Worm (Caenorhabditis elegans) whole organism, L4/young adult: ENCODE results near the gene ceh-51.

ENCODE experiments used
- W03F9.2 ChIP-seq: fragments of 150-350 bp; optimal IDR thresholded peaks from 2 replicates; lab custom pipeline; 2014; ENCODE audit warnings: missing biosample characterization, missing genetic modification characterization
- dao-5 ChIP-seq: sonication (generic microtip); optimal IDR thresholded peaks from 2 replicates; lab custom pipeline; 2016; ENCODE audit warnings: missing genotype, missing genetic modification characterization, moderate library complexity, missing compliant biosample characterization
- him-1 ChIP-seq: sonication (generic microtip); optimal IDR thresholded peaks from 2 replicates; lab custom pipeline; 2016; ENCODE audit warnings: missing genotype, missing genetic modification reagents, missing genetic modification characterization, missing compliant biosample characterization

ceh-51 gene

DNA sequence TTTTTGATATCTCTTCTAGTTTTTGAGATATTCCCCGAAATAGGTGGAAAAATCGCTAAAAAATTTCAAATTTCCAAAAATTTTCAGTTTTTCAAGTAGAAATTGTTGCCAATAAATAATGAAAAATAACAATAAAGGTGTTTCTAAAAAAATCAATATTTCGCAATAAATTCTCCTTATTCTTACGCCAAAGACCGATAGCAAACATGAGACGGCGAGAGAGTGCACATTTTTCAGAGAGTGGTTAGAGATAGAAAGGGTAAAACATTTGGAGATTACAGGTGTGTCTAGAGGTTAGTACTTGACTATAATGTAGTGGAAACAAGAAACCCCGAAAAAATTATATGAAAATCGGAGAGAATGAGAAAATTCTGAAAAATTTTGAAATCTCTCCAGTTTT is 27.6 kb downstream of the ceh-51 start:
- TF ChIP-seq dao-5 (tag; lab: Kevin White, UChicago), result no peak
- no peak for TF ChIP-seq W03F9.2 (tag; lab: Kevin White, UChicago)
- TF ChIP-seq him-1 (tag; lab: Kevin White, UChicago), result no peak

DNA sequence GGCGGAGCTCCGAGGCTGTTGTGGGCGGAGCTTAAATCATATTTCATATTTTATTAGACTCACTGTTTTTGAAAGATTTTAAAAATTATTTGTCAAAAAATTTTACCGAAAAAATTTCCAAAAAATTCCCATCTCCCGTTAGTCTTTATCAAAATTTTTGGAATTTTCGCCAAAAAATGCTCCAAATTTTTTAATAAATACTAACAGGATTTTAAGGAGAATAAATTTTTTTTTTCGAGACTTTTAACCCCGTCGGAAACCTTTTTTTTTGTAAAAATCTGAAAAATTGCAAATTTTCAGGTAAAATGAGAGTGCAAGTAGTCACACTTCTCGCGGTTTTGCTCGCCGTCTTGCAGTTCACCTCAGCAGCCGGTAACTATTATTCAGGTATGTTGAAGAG is 29.5 kb downstream of the ceh-51 start, which contains the start of gene mihp-2:
Gene mihp-2, plus strand, starts transcription at position 301 of the 400 bp plus-strand sequence.
- TF ChIP-seq him-1 (tag; lab: Kevin White, UChicago), result no peak
- no peak for TF ChIP-seq W03F9.2 (tag; lab: Kevin White, UChicago)
- no peak for TF ChIP-seq dao-5 (tag; lab: Kevin White, UChicago)

DNA sequence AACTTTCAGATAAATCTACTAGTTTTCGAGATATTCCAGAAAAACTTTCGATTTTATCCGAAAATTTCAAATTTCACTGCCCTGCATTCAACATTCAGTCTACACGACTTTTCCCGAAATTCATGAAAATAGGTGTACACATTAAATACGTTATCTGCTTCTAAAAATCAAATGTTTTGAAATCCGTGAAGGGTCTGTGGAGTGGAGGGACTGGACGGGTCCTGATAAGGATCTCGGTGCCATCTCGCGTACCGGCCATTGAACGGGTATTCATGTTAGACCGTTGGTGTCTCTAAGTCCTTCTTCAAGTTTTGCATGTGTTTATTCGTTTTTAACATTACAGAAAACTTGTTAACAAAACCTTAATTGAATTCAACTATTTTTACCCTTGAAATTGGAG is 33.6 kb downstream of the ceh-51 start:
- TF ChIP-seq W03F9.2 (tag; lab: Kevin White, UChicago) (no peak), him-1 (tag; lab: Kevin White, UChicago) (no peak), dao-5 (tag; lab: Kevin White, UChicago) (no peak)

DNA sequence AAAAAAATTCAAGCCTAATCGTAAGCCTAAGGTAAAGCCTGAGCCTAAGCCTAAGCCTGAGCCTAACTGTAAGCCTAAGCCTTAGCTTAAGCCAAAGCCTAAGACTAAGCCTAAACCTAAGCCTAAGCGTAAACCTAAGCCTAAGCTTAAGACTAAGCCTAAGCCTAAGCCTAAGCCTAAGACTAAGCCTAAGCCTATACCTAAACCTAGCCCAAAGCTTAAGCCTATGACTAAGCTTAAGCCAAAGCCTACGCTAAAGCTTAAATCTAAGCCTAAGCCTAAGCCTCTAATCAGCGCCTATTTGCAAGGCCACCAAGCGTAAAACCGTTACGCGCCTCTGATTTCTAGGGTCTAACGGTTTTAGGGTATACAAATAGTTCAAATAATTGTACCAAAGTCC is 35.7 kb downstream of the ceh-51 start:
- TF ChIP-seq dao-5 (tag; lab: Kevin White, UChicago), result no peak
- TF ChIP-seq him-1 (tag; lab: Kevin White, UChicago), result no peak
- no peak for TF ChIP-seq W03F9.2 (tag; lab: Kevin White, UChicago)

DNA sequence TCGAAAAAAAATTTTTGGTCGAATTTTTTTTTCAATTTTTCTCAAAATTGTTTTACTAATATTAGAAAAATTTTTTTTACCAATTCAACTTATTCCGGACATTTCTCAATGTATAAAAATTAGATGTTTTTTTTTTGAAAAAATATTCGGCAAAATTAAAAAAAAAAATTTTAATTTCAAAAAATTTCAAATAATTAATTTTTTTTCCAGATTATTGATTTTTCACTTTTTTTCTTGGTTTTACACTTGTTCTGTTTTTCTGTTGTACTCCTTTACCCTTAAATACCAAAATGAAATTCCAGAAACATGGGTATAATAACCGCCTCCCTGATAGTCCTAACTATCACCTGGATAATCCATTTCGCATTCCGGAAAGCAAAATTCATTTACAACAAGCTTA is 37.8 kb downstream of the ceh-51 start, which contains the start of gene cyp-42A1:
Gene cyp-42A1, plus strand, starts transcription at position 301 of the 400 bp plus-strand sequence.
- TF ChIP-seq dao-5 (tag; lab: Kevin White, UChicago), result no peak
- TF ChIP-seq him-1 (tag; lab: Kevin White, UChicago), result no peak
- TF ChIP-seq W03F9.2 (tag; lab: Kevin White, UChicago), result no peak

DNA sequence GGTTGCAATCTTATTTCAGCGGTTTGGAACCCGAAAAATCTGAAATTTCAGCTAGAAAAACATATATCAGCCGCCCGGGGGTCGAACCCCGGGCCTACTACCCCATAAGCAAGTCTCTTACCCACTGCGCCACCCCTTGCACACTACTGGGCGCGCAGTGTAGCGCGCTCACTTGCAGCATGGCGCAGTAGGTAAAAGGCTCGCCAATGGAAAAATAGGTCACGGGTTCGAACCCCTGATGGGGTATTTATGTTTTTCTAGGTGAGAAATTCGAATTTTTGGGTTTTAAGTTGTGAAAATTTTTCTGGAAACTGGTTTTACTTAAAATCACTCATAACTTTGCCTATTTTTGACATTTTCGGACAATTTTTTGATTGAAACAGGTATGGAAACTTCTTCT is 38.6 kb downstream of the ceh-51 start:
- TF ChIP-seq him-1 (tag; lab: Kevin White, UChicago) (no peak), dao-5 (tag; lab: Kevin White, UChicago) (no peak), W03F9.2 (tag; lab: Kevin White, UChicago) (no peak)

DNA sequence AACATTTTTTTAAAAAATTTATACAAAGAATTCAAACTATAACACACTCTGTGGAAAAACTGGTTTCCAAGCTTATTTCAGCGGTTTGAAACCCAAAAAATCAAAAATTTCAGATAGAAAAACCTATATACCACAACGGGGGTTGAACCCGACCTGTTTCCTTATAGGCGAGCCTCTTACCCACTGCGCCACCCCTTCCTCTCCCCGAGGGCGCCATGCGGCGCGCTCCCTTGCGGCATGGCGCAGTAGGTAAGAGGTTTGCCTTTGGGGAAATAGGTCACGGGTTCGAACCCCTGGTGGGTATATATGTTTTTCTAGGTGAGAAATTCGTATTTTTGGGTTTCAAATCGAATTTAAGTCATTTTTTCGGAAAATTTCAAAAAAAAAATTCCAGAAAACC is 39.2 kb downstream of the ceh-51 start:
- TF ChIP-seq W03F9.2 (tag; lab: Kevin White, UChicago) (no peak), him-1 (tag; lab: Kevin White, UChicago) (no peak), dao-5 (tag; lab: Kevin White, UChicago) (no peak)

DNA sequence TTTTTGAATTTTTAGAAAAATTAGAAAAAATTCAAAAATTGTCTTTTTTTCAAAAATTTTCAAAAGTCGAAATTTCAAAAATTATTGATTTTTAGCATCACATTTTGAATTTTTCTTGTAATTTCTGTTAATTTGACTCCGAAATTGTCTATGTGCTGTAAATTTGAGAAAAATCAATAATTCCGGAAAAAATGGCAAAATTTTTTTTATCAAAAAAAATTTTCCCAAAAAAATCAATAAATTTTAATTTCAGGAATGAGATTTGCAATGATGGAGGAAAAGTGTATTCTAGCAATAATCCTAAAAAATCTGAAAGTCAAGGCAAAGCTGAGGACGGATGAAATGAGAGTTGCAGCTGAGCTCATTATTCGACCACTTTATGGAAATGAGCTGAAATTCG is 43.5 kb downstream of the ceh-51 start:
- TF ChIP-seq W03F9.2 (tag; lab: Kevin White, UChicago), result no peak
- TF ChIP-seq him-1 (tag; lab: Kevin White, UChicago), result no peak
- TF ChIP-seq dao-5 (tag; lab: Kevin White, UChicago), result no peak
